Worm (Caenorhabditis elegans): ENCODE results near the gene unc-46.

Gene unc-46

DNA sequence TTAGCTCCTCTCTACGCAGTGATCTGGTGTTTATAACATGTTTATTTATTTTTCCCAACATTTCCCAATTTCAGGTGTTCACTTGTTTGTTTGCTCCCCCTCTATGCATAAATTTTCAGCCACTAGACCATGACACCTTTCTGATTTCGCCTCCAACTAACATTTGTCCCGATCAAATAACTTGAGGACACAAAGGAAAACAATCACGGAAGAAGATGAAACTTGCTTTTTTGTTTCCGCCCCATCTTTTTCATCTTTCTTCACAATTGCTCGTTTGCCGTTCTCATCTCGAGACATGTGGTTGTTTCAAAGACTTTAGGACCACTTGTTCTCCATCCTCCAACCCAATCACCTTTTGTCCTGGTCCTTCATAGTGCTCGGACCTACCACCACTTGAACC, 28.0 kb upstream of the unc-46 start, which contains the start of gene F14F9.5:
F14F9.5 (plus strand) TSS at position 301 of the 400 bp plus-strand sequence.
- no peak for TF ChIP-seq ztf-25 (GFP tag; IDR thresholded peaks at IDR 0.05)
- no peak for TF ChIP-seq D2030.7 (GFP tag; IDR thresholded peaks at IDR 0.05)
- no peak for TF ChIP-seq ztf-6 (GFP tag; IDR thresholded peaks at IDR 0.05)
- TF ChIP-seq xnd-1 (tag; optimal IDR thresholded peaks at IDR 0.05): no peak
- no peak for TF ChIP-seq gei-17 (GFP tag; optimal IDR thresholded peaks at IDR 0.05)
- TF ChIP-seq snpc-3.4 (tag; optimal IDR thresholded peaks at IDR 0.05): no peak

- TF ChIP-seq nhr-80 (tag; optimal IDR thresholded peaks at IDR 0.05) (peak; percentile 24), F39B2.1 (GFP tag; IDR thresholded peaks at IDR 0.05) (no peak)
These were observed 20.9 kb upstream of the unc-46 start, which contains the start of gene sid-1 for ce11 chrV:5119679-5120078. Gene sid-1 (plus strand): TSS chrV:5119970.

- no peak for TF ChIP-seq aptf-2 (GFP tag; conservative IDR thresholded peaks at IDR 0.05)
- TF ChIP-seq tlf-1 (GFP tag; optimal IDR thresholded peaks at IDR 0.05): no peak
- no peak for TF ChIP-seq ets-4 (GFP tag; optimal IDR thresholded peaks at IDR 0.05)
- no peak for TF ChIP-seq F33H1.4 (GFP tag; IDR thresholded peaks at IDR 0.05)
- TF ChIP-seq C17E4.6 (GFP tag; IDR thresholded peaks at IDR 0.05): no peak
- TF ChIP-seq hmg-1.2 (GFP tag; IDR thresholded peaks at IDR 0.05): no peak
- no peak for TF ChIP-seq Y95B8A.8 (GFP tag; IDR thresholded peaks at IDR 0.05)
These were observed 20.3 kb upstream of the unc-46 start, which contains the start of gene C04F5.9 for ce11 chrV:5119109-5119508. Gene C04F5.9 (minus strand): TSS chrV:5119209.

- no peak for TF ChIP-seq B0019.2 (GFP tag; conservative IDR thresholded peaks at IDR 0.05)
- no peak for TF ChIP-seq bed-1 (GFP tag; IDR thresholded peaks at IDR 0.05)
- TF ChIP-seq sptf-2 (GFP tag; optimal IDR thresholded peaks at IDR 0.05): no peak
- TF ChIP-seq lsl-1 (GFP tag; optimal IDR thresholded peaks at IDR 0.05): peak; percentile 38
These were observed 14.8 kb upstream of the unc-46 start, which contains the start of gene C04F5.8 for ce11 chrV:5113654-5114053. Gene C04F5.8 (minus strand): TSS chrV:5113754.

ce11 chrV:5110684-5111083, 11.9 kb upstream of the unc-46 start, which contains the start of gene ugt-63:
Gene ugt-63 (minus strand): TSS chrV:5110772.
- TF ChIP-seq ceh-58 (GFP tag; IDR thresholded peaks at IDR 0.05) (0 out of 2 replicates have a peak, but pooled peaks have one; percentile 18), atf-7 (tag; optimal IDR thresholded peaks at IDR 0.05) (no peak)

DNA sequence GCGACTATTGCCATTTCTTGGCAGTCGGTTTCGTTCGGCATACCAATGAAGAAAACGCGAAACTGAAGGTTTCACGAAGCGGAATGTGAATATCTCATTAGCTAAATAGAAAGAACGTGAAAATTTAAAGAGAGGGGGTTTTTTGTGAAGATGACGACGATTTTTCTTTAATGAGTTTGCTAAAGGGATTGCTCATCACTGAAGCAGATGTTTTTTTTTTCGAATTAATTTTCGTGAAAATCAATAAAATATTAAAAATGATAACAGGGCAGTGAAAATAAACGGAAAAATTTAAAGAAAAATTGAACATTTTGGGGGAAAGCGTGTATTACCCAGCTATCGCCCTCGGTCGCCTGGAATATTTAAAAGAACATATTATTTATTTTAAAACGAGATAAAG, 9.0 kb upstream of the unc-46 start, which contains the start of gene srab-3:
srab-3 (minus strand) TSS at position 101 of the 400 bp plus-strand sequence.
- no peak for TF ChIP-seq ekl-4 (GFP tag; IDR thresholded peaks at IDR 0.05)
- TF ChIP-seq ceh-58 (GFP tag; IDR thresholded peaks at IDR 0.05): no peak
- no peak for TF ChIP-seq nhr-120 (GFP tag; IDR thresholded peaks at IDR 0.05)
- TF ChIP-seq bed-1 (GFP tag; IDR thresholded peaks at IDR 0.05): no peak
- TF ChIP-seq sea-2 (GFP tag; IDR thresholded peaks at IDR 0.05): no peak
- TF ChIP-seq T26A5.8 (tag; optimal IDR thresholded peaks at IDR 0.05): no peak
- no peak for TF ChIP-seq dpff-1 (tag; optimal IDR thresholded peaks at IDR 0.05)
- no peak for TF ChIP-seq aptf-2 (GFP tag; conservative IDR thresholded peaks at IDR 0.05)
- TF ChIP-seq B0035.1 (tag; optimal IDR thresholded peaks at IDR 0.05): no peak
- no peak for TF ChIP-seq nfya-2 (GFP tag; IDR thresholded peaks at IDR 0.05)
- no peak for TF ChIP-seq Y95B8A.8 (GFP tag; IDR thresholded peaks at IDR 0.05)
- no peak for TF ChIP-seq Y67H2A.10 (GFP tag; conservative IDR thresholded peaks at IDR 0.05)
- no peak for TF ChIP-seq snpc-4 (GFP tag; optimal IDR thresholded peaks at IDR 0.05)
- no peak for TF ChIP-seq snpc-4 (tag; optimal IDR thresholded peaks at IDR 0.05)
- no peak for TF ChIP-seq ceh-100 (GFP tag; IDR thresholded peaks at IDR 0.05)
- no peak for TF ChIP-seq lir-1 (GFP tag; conservative IDR thresholded peaks at IDR 0.05)

Data from whole organism, young adult.